Worm (Caenorhabditis elegans): ENCODE measurements around the gene C15H9.11.
A peak's percentile ranks its signal among the peaks of the same experiment; 100 is the strongest.

C15H9.11 gene

DNA sequence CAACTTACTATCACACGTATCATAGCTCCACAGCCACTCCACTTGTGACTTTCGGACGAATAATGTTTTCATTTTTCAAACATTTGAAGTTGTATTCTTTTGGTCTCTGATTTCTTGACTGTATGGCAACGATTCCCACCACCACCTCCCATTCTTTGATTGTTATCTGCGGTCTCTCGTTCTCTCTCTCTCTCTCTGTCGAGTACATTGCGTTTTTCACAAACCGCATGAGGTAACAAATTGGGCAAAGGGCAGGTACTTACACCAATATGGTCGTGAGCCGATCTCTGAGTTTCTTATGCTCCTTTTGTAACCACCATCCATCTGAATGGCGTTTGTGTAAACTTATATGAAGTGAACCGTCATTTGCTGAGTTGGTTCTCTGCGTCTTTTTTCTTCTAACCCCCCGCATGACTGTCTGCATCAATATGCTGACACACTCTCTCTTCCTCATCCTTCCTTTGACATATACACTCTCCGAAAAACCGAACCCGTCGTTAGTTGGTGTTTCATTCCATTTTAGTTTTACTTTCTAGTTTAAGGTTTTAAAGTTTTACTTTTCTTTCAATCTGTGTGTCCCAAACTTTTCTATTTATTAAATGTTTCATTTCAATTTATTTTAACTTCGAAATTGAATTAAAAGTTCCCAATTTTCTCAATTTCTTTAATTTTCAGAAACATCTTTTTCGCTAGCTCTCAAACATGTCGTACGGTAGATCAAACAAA is 45.5 kb downstream of the C15H9.11 start, which contains the start of gene gln-1 (continued):
- TF ChIP-seq snpc-1.1 (tag; optimal IDR thresholded peaks at IDR 0.05; ENCODE audit: insufficient read depth) (no peak), unc-62 (GFP tag; optimal IDR thresholded peaks at IDR 0.05) (no peak), Y56A3A.18 (GFP tag; IDR thresholded peaks at IDR 0.05) (no peak), nhr-80 (tag; optimal IDR thresholded peaks at IDR 0.05) (peak; percentile 95), hmg-20 (GFP tag; IDR thresholded peaks at IDR 0.05) (no peak), ekl-4 (GFP tag; IDR thresholded peaks at IDR 0.05) (no peak), tbp1 (GFP tag; optimal IDR thresholded peaks at IDR 0.05) (no peak), madf-8 (GFP tag; conservative IDR thresholded peaks at IDR 0.05) (no peak), repo-1 (tag; optimal IDR thresholded peaks at IDR 0.05) (no peak), hmg-1.2 (GFP tag; IDR thresholded peaks at IDR 0.05) (peak; percentile 35; the same call in 1 of the 2 replicates), ZK185.1 (tag; optimal IDR thresholded peaks at IDR 0.05; ENCODE audit: poor library complexity, severe bottlenecking) (peak; percentile 4), egrh-3 (GFP tag; IDR thresholded peaks at IDR 0.05) (no peak), nfyb-1 (GFP tag; IDR thresholded peaks at IDR 0.05) (no peak), ceh-100 (GFP tag; IDR thresholded peaks at IDR 0.05) (no peak), rcor-1 (GFP tag; IDR thresholded peaks at IDR 0.05) (no peak), K11D2.4 (GFP tag; IDR thresholded peaks at IDR 0.05) (no peak), attf-3 (GFP tag; conservative IDR thresholded peaks at IDR 0.05) (no peak), attf-5 (GFP tag; optimal IDR thresholded peaks at IDR 0.05) (no peak), ccch-3 (GFP tag; optimal IDR thresholded peaks at IDR 0.05) (no peak), mxl-1 (tag; optimal IDR thresholded peaks at IDR 0.05) (no peak), F22D6.2 (tag; optimal IDR thresholded peaks at IDR 0.05) (no peak), ceh-58 (GFP tag; IDR thresholded peaks at IDR 0.05) (no peak), F37B4.10 (GFP tag; IDR thresholded peaks at IDR 0.05) (no peak), mcd-1 (GFP tag; IDR thresholded peaks at IDR 0.05) (no peak)

Measured in whole organism, young adult.